Fruit fly (Drosophila melanogaster): ENCODE data around the gene heix.

dm6 chr2L:16263723-16264122, 35.9 kb downstream of the heix start:
- no peak for TF ChIP-seq Hr39 (GFP tag; optimal IDR thresholded peaks at IDR 0.05)
- no peak for TF ChIP-seq esn (GFP tag; optimal IDR thresholded peaks at IDR 0.05)
- TF ChIP-seq Sox15 (GFP tag; optimal IDR thresholded peaks at IDR 0.05), result no peak
- TF ChIP-seq CG6808 (GFP tag; optimal IDR thresholded peaks at IDR 0.05), result no peak

Measured in whole organism, prepupa.